Worm (Caenorhabditis elegans): ENCODE data around the gene T21D12.14.
A peak's percentile ranks its signal among the peaks of the same experiment; 100 is the strongest.

Gene T21D12.14

ce11 chrIV:295734-296201 is 7.8 kb upstream of the T21D12.14 start (continued):
- TF ChIP-seq ztf-4 (tag; optimal IDR thresholded peaks at IDR 0.05) (no peak), nhr-23 (tag; optimal IDR thresholded peaks at IDR 0.05) (no peak), lin-15B (tag; optimal IDR thresholded peaks at IDR 0.05) (no peak), zag-1 (tag; optimal IDR thresholded peaks at IDR 0.05) (no peak), fkh-2 (tag; optimal IDR thresholded peaks at IDR 0.05) (no peak), daf-12 (tag; optimal IDR thresholded peaks at IDR 0.05) (no peak), ama-1 (optimal IDR thresholded peaks at IDR 0.05) (no peak), ceh-9 (tag; optimal IDR thresholded peaks at IDR 0.05) (no peak), ztf-11 (tag; optimal IDR thresholded peaks at IDR 0.05) (no peak), egl-27 (tag; optimal IDR thresholded peaks at IDR 0.05) (no peak)

- TF ChIP-seq pha-4 (tag; optimal IDR thresholded peaks at IDR 0.05): peak; percentile 15
- TF ChIP-seq unc-62 (GFP tag; optimal IDR thresholded peaks at IDR 0.05): no peak
- TF ChIP-seq nhr-43 (tag; optimal IDR thresholded peaks at IDR 0.05; ENCODE audit: poor library complexity, severe bottlenecking): peak; percentile 8
- TF ChIP-seq mml-1 (tag; optimal IDR thresholded peaks at IDR 0.05): no peak
- TF ChIP-seq nfya-1 (tag; optimal IDR thresholded peaks at IDR 0.05; ENCODE audit: insufficient read depth): peak; percentile 13
- no peak for TF ChIP-seq ztf-4 (tag; optimal IDR thresholded peaks at IDR 0.05)
- TF ChIP-seq ama-1 (optimal IDR thresholded peaks at IDR 0.05): peak; percentile 27
- no peak for TF ChIP-seq nhr-67 (tag; optimal IDR thresholded peaks at IDR 0.05)
- no peak for TF ChIP-seq tbx-2 (tag; optimal IDR thresholded peaks at IDR 0.05)
- TF ChIP-seq jun-1 (tag; optimal IDR thresholded peaks at IDR 0.05): peak; percentile 38
- TF ChIP-seq egl-27 (tag; optimal IDR thresholded peaks at IDR 0.05): no peak
Measured at ce11 chrIV:294737-295136, 6.8 kb upstream of the T21D12.14 start.

DNA sequence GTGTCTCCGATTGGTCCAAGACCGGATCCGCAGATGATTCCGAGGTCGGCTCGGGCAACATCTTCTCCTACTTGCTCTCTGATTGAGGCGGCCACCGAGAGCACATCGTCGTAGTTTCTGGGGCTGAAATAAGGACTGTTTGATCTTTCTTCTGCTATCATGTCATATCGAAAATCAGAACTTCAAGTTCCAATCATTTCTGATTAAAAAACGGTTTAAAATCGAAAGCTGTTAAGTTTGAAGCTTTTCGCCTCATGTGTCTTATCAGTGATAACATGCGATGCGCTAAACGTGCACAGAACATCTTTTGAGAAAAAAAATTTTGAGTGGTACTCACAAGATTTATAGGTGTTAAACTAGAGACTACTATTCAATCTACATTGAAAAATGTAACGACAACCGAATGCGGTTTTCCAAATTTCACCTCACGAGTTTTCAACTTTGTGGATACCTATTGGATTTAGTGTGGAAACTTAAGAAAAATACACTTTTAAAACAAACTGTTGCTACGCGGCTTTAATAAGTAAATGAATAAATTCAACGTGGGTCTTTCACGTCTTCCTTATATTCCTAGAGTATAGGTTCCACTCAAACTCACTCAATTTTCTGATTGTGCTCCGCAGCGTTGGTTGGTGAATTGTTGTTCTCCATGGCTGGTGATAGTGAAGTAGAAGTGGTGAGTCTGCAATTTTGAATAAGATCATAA is 6.2 kb upstream of the T21D12.14 start:
- TF ChIP-seq pqm-1 (tag; optimal IDR thresholded peaks at IDR 0.05) (peak; percentile 8), lsy-12 (tag; optimal IDR thresholded peaks at IDR 0.05) (no peak), nhr-12 (tag; optimal IDR thresholded peaks at IDR 0.05) (no peak), hmg-11 (tag; optimal IDR thresholded peaks at IDR 0.05) (no peak), zag-1 (tag; optimal IDR thresholded peaks at IDR 0.05) (no peak), elt-2 (tag; optimal IDR thresholded peaks at IDR 0.05) (peak; percentile 54)

- TF ChIP-seq eor-1 (tag; optimal IDR thresholded peaks at IDR 0.05): no peak
- TF ChIP-seq jun-1 (tag; optimal IDR thresholded peaks at IDR 0.05): peak; percentile 4
- TF ChIP-seq lsy-12 (tag; optimal IDR thresholded peaks at IDR 0.05): no peak
- TF ChIP-seq lin-39 (tag; optimal IDR thresholded peaks at IDR 0.05): no peak
- no peak for TF ChIP-seq zag-1 (tag; optimal IDR thresholded peaks at IDR 0.05)
- peak; percentile 15 for TF ChIP-seq pqm-1 (tag; optimal IDR thresholded peaks at IDR 0.05)
- no peak for TF ChIP-seq fkh-10 (GFP tag; optimal IDR thresholded peaks at IDR 0.05)
- no peak for TF ChIP-seq ceh-28 (tag; optimal IDR thresholded peaks at IDR 0.05)
- TF ChIP-seq nfya-1 (tag; optimal IDR thresholded peaks at IDR 0.05; ENCODE audit: insufficient read depth): no peak
- TF ChIP-seq unc-39 (tag; optimal IDR thresholded peaks at IDR 0.05): no peak
- TF ChIP-seq snpc-4 (tag; optimal IDR thresholded peaks at IDR 0.05): no peak
- TF ChIP-seq ztf-11 (tag; optimal IDR thresholded peaks at IDR 0.05): no peak
- no peak for TF ChIP-seq nhr-67 (tag; optimal IDR thresholded peaks at IDR 0.05)
- no peak for TF ChIP-seq R02D3.7 (tag; optimal IDR thresholded peaks at IDR 0.05)
- no peak for TF ChIP-seq hmg-11 (tag; optimal IDR thresholded peaks at IDR 0.05)
- TF ChIP-seq nhr-77 (tag; optimal IDR thresholded peaks at IDR 0.05): no peak
Measured at ce11 chrIV:293163-293755, 5.3 kb upstream of the T21D12.14 start.

DNA sequence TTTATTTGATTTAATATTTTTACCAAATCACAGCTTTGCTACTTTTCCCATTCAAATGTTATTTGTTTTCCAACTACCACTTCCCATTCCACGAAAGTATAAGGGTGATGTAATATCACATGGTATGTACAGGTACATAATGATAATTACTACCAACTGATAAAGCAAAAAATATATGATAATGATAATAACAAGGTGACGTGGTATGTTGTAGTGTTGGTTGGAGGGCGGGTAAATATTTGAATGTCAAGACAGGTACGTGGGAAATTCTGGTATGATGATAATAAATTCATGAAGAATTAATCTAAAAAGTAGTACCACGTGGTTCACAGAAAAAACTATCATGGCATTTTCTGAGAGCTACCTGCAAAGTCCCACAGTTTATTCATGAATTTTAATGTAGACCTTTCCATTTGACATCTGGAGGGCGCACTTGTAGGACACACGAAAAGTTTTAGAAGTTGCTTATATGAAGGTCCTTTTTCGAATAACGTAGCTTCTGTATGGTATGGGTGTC is 4.0 kb upstream of the T21D12.14 start:
- TF ChIP-seq ztf-4 (tag; optimal IDR thresholded peaks at IDR 0.05) (no peak), zag-1 (tag; optimal IDR thresholded peaks at IDR 0.05) (no peak), ceh-16 (tag; optimal IDR thresholded peaks at IDR 0.05) (no peak), aly-2 (tag; optimal IDR thresholded peaks at IDR 0.05) (no peak), sea-2 (GFP tag; optimal IDR thresholded peaks at IDR 0.05) (no peak), R02D3.7 (tag; optimal IDR thresholded peaks at IDR 0.05) (no peak), egl-5 (tag; optimal IDR thresholded peaks at IDR 0.05) (no peak), nhr-28 (tag; optimal IDR thresholded peaks at IDR 0.05) (no peak), nhr-67 (tag; optimal IDR thresholded peaks at IDR 0.05) (no peak), mml-1 (tag; optimal IDR thresholded peaks at IDR 0.05) (no peak), nhr-12 (tag; optimal IDR thresholded peaks at IDR 0.05) (no peak), nfya-1 (tag; optimal IDR thresholded peaks at IDR 0.05; ENCODE audit: insufficient read depth) (no peak), nhr-237 (tag; optimal IDR thresholded peaks at IDR 0.05) (no peak), unc-62 (GFP tag; optimal IDR thresholded peaks at IDR 0.05) (no peak), nhr-43 (tag; optimal IDR thresholded peaks at IDR 0.05; ENCODE audit: poor library complexity, severe bottlenecking) (no peak), nhr-23 (tag; optimal IDR thresholded peaks at IDR 0.05) (no peak), eor-1 (tag; optimal IDR thresholded peaks at IDR 0.05) (no peak), ZK546.5 (tag; optimal IDR thresholded peaks at IDR 0.05) (no peak), lsy-12 (tag; optimal IDR thresholded peaks at IDR 0.05) (peak; percentile 37), egl-27 (tag; optimal IDR thresholded peaks at IDR 0.05) (no peak), ama-1 (optimal IDR thresholded peaks at IDR 0.05) (peak; percentile 44), nhr-25 (tag; optimal IDR thresholded peaks at IDR 0.05) (no peak), ztf-11 (tag; optimal IDR thresholded peaks at IDR 0.05) (no peak), pqm-1 (tag; optimal IDR thresholded peaks at IDR 0.05) (peak; percentile 99), fkh-2 (tag; optimal IDR thresholded peaks at IDR 0.05) (no peak), ceh-82 (tag; optimal IDR thresholded peaks at IDR 0.05) (no peak), daf-12 (tag; optimal IDR thresholded peaks at IDR 0.05) (no peak)
